Fruit fly (Drosophila melanogaster) whole organism, embryonic: Measurements from ENCODE around the gene ohgt.

Experiments
- ATbp ChIP-seq: fragments of 200-800 bp; sonication (Bioruptor generic); optimal IDR thresholded peaks from 2 replicates; lab custom pipeline; 2017; ENCODE audit warnings: missing biosample characterization, mild to moderate bottlenecking, missing genetic modification characterization, missing genetic modification reagents
- Blimp-1 ChIP-seq: fragments of 200-800 bp; sonication (Bioruptor generic); optimal IDR thresholded peaks from 3 replicates; lab custom pipeline; 2018; ENCODE audit warnings: missing biosample characterization, missing genetic modification characterization, mild to moderate bottlenecking, moderate library complexity, missing genetic modification reagents
- BtbVII ChIP-seq: fragments of 200-800 bp; sonication (Bioruptor generic); optimal IDR thresholded peaks from 3 replicates; lab custom pipeline; 2017; ENCODE audit warnings: missing biosample characterization, mild to moderate bottlenecking, missing genetic modification characterization
- C15 ChIP-seq: fragments of 200-800 bp; sonication (Bioruptor generic); IDR thresholded peaks from 3 replicates; pipeline ENCODE4 v1.3.6; 2022; ENCODE audit warnings: missing biosample characterization, missing genetic modification characterization
- CG10543 ChIP-seq: fragments of 200-800 bp; sonication (Bioruptor generic); optimal IDR thresholded peaks from 3 replicates; lab custom pipeline; 2017; ENCODE audit warnings: missing biosample characterization, mild to moderate bottlenecking, missing genetic modification characterization, moderate library complexity
- CG10654 ChIP-seq: fragments of 200-800 bp; sonication (Bioruptor generic); optimal IDR thresholded peaks from 2 replicates; lab custom pipeline; 2016; ENCODE audit warnings: missing biosample characterization, missing genetic modification characterization
- CG10959 ChIP-seq: fragments of 200-800 bp; sonication (Bioruptor generic); IDR thresholded peaks from 2 replicates; pipeline ENCODE4 v1.3.6; 2022; ENCODE audit warnings: missing biosample characterization, missing genetic modification characterization
- CG11456 ChIP-seq: fragments of 200-800 bp; sonication (Bioruptor generic); IDR thresholded peaks from 3 replicates; pipeline ENCODE4 v1.3.6; 2022; ENCODE audit warnings: missing biosample characterization, missing genetic modification characterization
- CG12299 ChIP-seq: fragments of 200-800 bp; sonication (Bioruptor generic); optimal IDR thresholded peaks from 2 replicates; lab custom pipeline; 2018; ENCODE audit warnings: missing biosample characterization, mild to moderate bottlenecking, missing genetic modification characterization
- CG12744 ChIP-seq: fragments of 200-800 bp; sonication (Bioruptor generic); optimal IDR thresholded peaks from 2 replicates; lab custom pipeline; 2016; ENCODE audit warnings: missing biosample characterization, missing genetic modification characterization
- CG15269 ChIP-seq: fragments of 200-800 bp; sonication (Bioruptor generic); optimal IDR thresholded peaks from 2 replicates; lab custom pipeline; 2018; ENCODE audit warnings: missing biosample characterization, mild to moderate bottlenecking, missing genetic modification characterization, moderate library complexity
- CG1602 ChIP-seq: fragments of 200-800 bp; sonication (Bioruptor generic); optimal IDR thresholded peaks from 3 replicates; lab custom pipeline; 2016; ENCODE audit warnings: missing biosample characterization, missing genetic modification characterization
- CG17568 ChIP-seq: fragments of 200-800 bp; sonication (Bioruptor generic); optimal IDR thresholded peaks from 2 replicates; lab custom pipeline; 2018; ENCODE audit warnings: missing biosample characterization, mild to moderate bottlenecking, missing genetic modification characterization, moderate library complexity
- CG18619 ChIP-seq: fragments of 200-800 bp; sonication (Bioruptor generic); optimal IDR thresholded peaks from 3 replicates; lab custom pipeline; 2017; ENCODE audit warnings: missing biosample characterization, mild to moderate bottlenecking, missing genetic modification characterization
- CG2678 ChIP-seq: fragments of 200-800 bp; sonication (Bioruptor generic); optimal IDR thresholded peaks from 3 replicates; lab custom pipeline; 2019; ENCODE audit warnings: missing biosample characterization, mild to moderate bottlenecking, missing genetic modification characterization, moderate library complexity
- CG5180 ChIP-seq: fragments of 200-800 bp; sonication (Bioruptor generic); optimal IDR thresholded peaks from 3 replicates; lab custom pipeline; 2017; ENCODE audit warnings: missing biosample characterization, missing genetic modification characterization, mild to moderate bottlenecking, moderate library complexity, missing genetic modification reagents
- CG5245 ChIP-seq: fragments of 200-800 bp; sonication (Bioruptor generic); optimal IDR thresholded peaks from 3 replicates; lab custom pipeline; 2016; ENCODE audit warnings: missing biosample characterization, missing genetic modification characterization
- CG6689 ChIP-seq: fragments of 200-800 bp; sonication (Bioruptor generic); IDR thresholded peaks from 2 replicates; pipeline ENCODE4 v1.3.6; 2022; ENCODE audit warnings: missing biosample characterization, missing genetic modification characterization
- CG6854 ChIP-seq: fragments of 200-800 bp; sonication (Bioruptor generic); optimal IDR thresholded peaks from 3 replicates; lab custom pipeline; 2017; ENCODE audit warnings: missing biosample characterization, mild to moderate bottlenecking, missing genetic modification characterization
- CG7928 ChIP-seq: fragments of 200-800 bp; sonication (Bioruptor generic); optimal IDR thresholded peaks from 2 replicates; lab custom pipeline; 2017; ENCODE audit warnings: missing biosample characterization, mild to moderate bottlenecking, missing genetic modification characterization
- CG8089 ChIP-seq: fragments of 200-800 bp; sonication (Bioruptor generic); optimal IDR thresholded peaks from 3 replicates; lab custom pipeline; 2016; ENCODE audit warnings: missing biosample characterization, missing genetic modification characterization
- CG8290 ChIP-seq, 3 experiments: fragments of 200-800 bp; sonication (Bioruptor generic); optimal IDR thresholded peaks; 2 replicates each; lab custom pipeline; 2016 to 2019; ENCODE audit warnings: missing biosample characterization in 3 of 3, missing genetic modification characterization in 3 of 3, mild to moderate bottlenecking in 2 of 3, moderate library complexity in 1 of 3
- CG8765 ChIP-seq: fragments of 200-800 bp; sonication (Bioruptor generic); IDR thresholded peaks from 2 replicates; pipeline ENCODE4 v1.3.6; 2022; ENCODE audit warnings: missing biosample characterization, missing genetic modification characterization
- CG9215 ChIP-seq: fragments of 200-800 bp; sonication (Bioruptor generic); IDR thresholded peaks from 2 replicates; pipeline ENCODE4 v1.3.6; 2022; ENCODE audit warnings: missing biosample characterization, missing genetic modification characterization
- Dref ChIP-seq: fragments of 200-800 bp; sonication (Bioruptor generic); IDR thresholded peaks from 2 replicates; pipeline ENCODE4 v1.3.6; 2022; ENCODE audit warnings: missing biosample characterization, missing genetic modification characterization
- Fer1 ChIP-seq: fragments of 200-800 bp; sonication (Bioruptor generic); optimal IDR thresholded peaks from 2 replicates; lab custom pipeline; 2017; ENCODE audit warnings: missing biosample characterization, mild to moderate bottlenecking, missing genetic modification characterization
- Gsc ChIP-seq: fragments of 200-800 bp; sonication (Bioruptor generic); IDR thresholded peaks from 2 replicates; pipeline ENCODE4 v1.3.6; 2022; ENCODE audit warnings: missing biosample characterization, missing genetic modification characterization
- Hand ChIP-seq: fragments of 200-800 bp; sonication (Bioruptor generic); optimal IDR thresholded peaks from 2 replicates; lab custom pipeline; 2017; ENCODE audit warnings: mild to moderate bottlenecking, missing biosample characterization, missing genetic modification reagents, missing genetic modification characterization
- Nf-YC ChIP-seq: fragments of 200-800 bp; optimal IDR thresholded peaks from 3 replicates; lab custom pipeline; 2019; ENCODE audit warnings: missing biosample characterization, mild to moderate bottlenecking, missing genetic modification characterization, moderate library complexity
- Oaz ChIP-seq: fragments of 200-800 bp; sonication (Bioruptor generic); IDR thresholded peaks from 2 replicates; pipeline ENCODE4 v1.3.6; 2022; ENCODE audit warnings: missing biosample characterization, missing genetic modification characterization
- Sry-β ChIP-seq: fragments of 200-800 bp; sonication (Bioruptor generic); optimal IDR thresholded peaks from 2 replicates; lab custom pipeline; 2018; ENCODE audit warnings: missing biosample characterization, mild to moderate bottlenecking, missing genetic modification characterization, moderate library complexity
- ap ChIP-seq: fragments of 200-800 bp; sonication (Bioruptor generic); IDR thresholded peaks from 2 replicates; pipeline ENCODE4 v1.3.6; 2022; ENCODE audit warnings: missing biosample characterization, missing genetic modification characterization
- br ChIP-seq: fragments of >200 bp; optimal IDR thresholded peaks from 2 replicates; lab custom pipeline; 2017
- crol ChIP-seq: fragments of 200-800 bp; sonication (Bioruptor generic); IDR thresholded peaks from 2 replicates; pipeline ENCODE4 v1.3.6; 2022; ENCODE audit warnings: missing biosample characterization, missing genetic modification characterization
- dysf ChIP-seq: fragments of 200-800 bp; sonication (Bioruptor generic); IDR thresholded peaks from 3 replicates; pipeline ENCODE4 v1.3.6; 2022; ENCODE audit warnings: missing biosample characterization, missing genetic modification characterization
- emc ChIP-seq: fragments of 200-800 bp; sonication (Bioruptor generic); optimal IDR thresholded peaks from 2 replicates; lab custom pipeline; 2016; ENCODE audit warnings: missing biosample characterization, missing genetic modification characterization
- exex ChIP-seq: fragments of 200-800 bp; sonication (Bioruptor generic); optimal IDR thresholded peaks from 4 replicates; lab custom pipeline; 2018; ENCODE audit warnings: missing biosample characterization, mild to moderate bottlenecking, missing genetic modification characterization, moderate library complexity
- gce ChIP-seq: fragments of 200-800 bp; sonication (Bioruptor generic); IDR thresholded peaks from 3 replicates; pipeline ENCODE4 v1.3.6; 2022; ENCODE audit warnings: missing biosample characterization, missing genetic modification characterization
- gem ChIP-seq: fragments of 200-800 bp; sonication (Bioruptor generic); optimal IDR thresholded peaks from 2 replicates; lab custom pipeline; 2019; ENCODE audit warnings: missing biosample characterization, mild to moderate bottlenecking, missing genetic modification characterization, moderate library complexity
- gsb ChIP-seq: fragments of 200-800 bp; sonication (Bioruptor generic); IDR thresholded peaks from 2 replicates; pipeline ENCODE4 v1.3.6; 2022; ENCODE audit warnings: missing biosample characterization, missing genetic modification characterization
- pum ChIP-seq: fragments of 200-800 bp; sonication (Bioruptor generic); optimal IDR thresholded peaks from 2 replicates; lab custom pipeline; 2016; ENCODE audit warnings: missing biosample characterization, missing genetic modification characterization
- ro ChIP-seq: fragments of 200-800 bp; sonication (Bioruptor generic); IDR thresholded peaks from 2 replicates; pipeline ENCODE4 v1.3.6; 2022; ENCODE audit warnings: missing biosample characterization, missing genetic modification characterization
- sc ChIP-seq, 3 experiments: fragments of >200 bp in 2 of 3; fragments of 200-800 bp in 1 of 3; sonication (Bioruptor generic) in 1 of 3; optimal IDR thresholded peaks; 2 replicates in 2 of 3; 3 replicates in 1 of 3; lab custom pipeline; 2017; ENCODE audit warnings: mild to moderate bottlenecking in 1 of 3, missing biosample characterization in 1 of 3, missing genetic modification characterization in 1 of 3, missing genetic modification reagents in 1 of 3
- slou ChIP-seq: fragments of 200-800 bp; sonication (Bioruptor generic); optimal IDR thresholded peaks from 3 replicates; lab custom pipeline; 2016; ENCODE audit warnings: missing biosample characterization, missing genetic modification characterization
- sna ChIP-seq: fragments of 200-800 bp; sonication (Bioruptor generic); IDR thresholded peaks from 2 replicates; pipeline ENCODE4 v1.3.6; 2022; ENCODE audit warnings: missing biosample characterization, missing genetic modification characterization; ENCODE audit not compliant: partially characterized antibody
- tin ChIP-seq: fragments of 200-800 bp; sonication (Bioruptor generic); optimal IDR thresholded peaks from 3 replicates; lab custom pipeline; 2016; ENCODE audit warnings: missing biosample characterization, missing genetic modification characterization
- tx ChIP-seq: fragments of 200-800 bp; sonication (Bioruptor generic); optimal IDR thresholded peaks from 2 replicates; lab custom pipeline; 2016; ENCODE audit warnings: missing biosample characterization, missing genetic modification characterization
- vnd ChIP-seq: fragments of 200-800 bp; sonication (Bioruptor generic); IDR thresholded peaks from 3 replicates; pipeline ENCODE4 v1.3.6; 2022; ENCODE audit warnings: missing biosample characterization, missing genetic modification characterization; ENCODE audit not compliant: partially characterized antibody
- vvl ChIP-seq: fragments of 200-800 bp; sonication (Bioruptor generic); IDR thresholded peaks from 2 replicates; pipeline ENCODE4 v1.3.6; 2022; ENCODE audit warnings: missing biosample characterization, missing genetic modification characterization
- zfh1 ChIP-seq: fragments of 200-800 bp; sonication (Bioruptor generic); IDR thresholded peaks from 3 replicates; pipeline ENCODE4 v1.3.6; 2022; ENCODE audit warnings: missing biosample characterization, missing genetic modification characterization

ohgt gene

DNA sequence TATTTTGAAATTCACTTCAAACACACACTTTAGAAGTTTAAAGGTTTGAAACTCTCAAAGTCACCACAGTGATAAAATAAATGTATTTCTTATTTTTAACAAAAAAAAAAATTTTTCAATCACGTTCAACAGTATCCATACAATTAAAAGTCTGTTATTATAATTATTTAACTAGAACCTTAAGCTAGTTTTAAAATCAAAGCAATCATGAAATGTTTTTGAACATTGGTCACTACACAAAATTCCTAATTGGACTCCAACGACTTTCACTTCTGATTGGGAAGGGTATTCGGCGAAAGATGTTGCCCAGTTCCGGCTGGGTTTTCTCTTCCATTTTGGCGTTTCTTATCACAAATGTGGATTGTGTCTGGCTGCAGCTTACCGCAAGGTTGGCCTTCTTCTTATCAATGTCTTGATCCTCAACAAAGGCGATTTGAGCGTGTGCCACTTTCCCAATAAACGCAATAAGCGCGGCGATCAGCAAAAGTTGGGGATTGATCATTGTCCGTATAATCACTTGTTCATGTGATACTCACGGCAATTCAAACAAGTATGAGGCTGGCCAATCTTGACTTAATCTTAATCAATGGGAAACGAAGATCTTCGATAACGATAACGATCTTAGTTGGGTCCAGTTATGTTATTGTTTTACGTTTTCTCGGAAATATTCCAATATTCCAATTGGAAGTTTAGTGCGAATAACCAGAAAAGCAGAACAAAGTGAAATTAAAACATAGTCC is 794 bp upstream of the ohgt start (continued):
- TF ChIP-seq CG8089 = no peak
- no peak for TF ChIP-seq br (lab: Kevin White, UChicago)
- peak; percentile 51 for TF ChIP-seq CG18619 (GFP tag; lab: Kevin White, UChicago)
- no peak for TF ChIP-seq CG6854
- no peak for TF ChIP-seq vvl
- TF ChIP-seq CG2678 (tag; lab: Kevin White, UChicago) = peak; percentile 75
- TF ChIP-seq Blimp-1 = peak; percentile 56
- TF ChIP-seq ATbp (GFP tag; lab: Kevin White, UChicago) = peak; percentile 50
- TF ChIP-seq sc (optimal IDR thresholded peaks at IDR 0.05; lab: Kevin White, UChicago) = no peak
- no peak for TF ChIP-seq sc (GFP tag; optimal IDR thresholded peaks at IDR 0.05; lab: Kevin White, UChicago)
- TF ChIP-seq CG8290 (GFP tag; optimal IDR thresholded peaks at IDR 0.05; lab: Kevin White, UChicago) = no peak
- TF ChIP-seq CG8290 (tag; optimal IDR thresholded peaks at IDR 0.05; lab: Kevin White, UChicago) = no peak
- no peak for TF ChIP-seq crol
- no peak for TF ChIP-seq sna
- TF ChIP-seq gsb (GFP tag; lab: Robert Waterston, UW) = no peak
- no peak for TF ChIP-seq ap (GFP tag; lab: Robert Waterston, UW)
- no peak for TF ChIP-seq CG12744 (GFP tag; lab: Kevin White, UChicago)
- 0 out of 2 replicates have a peak, but pooled peaks have one; percentile 22 for TF ChIP-seq CG6689 (GFP tag; lab: Robert Waterston, UW)
- TF ChIP-seq CG9215 (GFP tag; lab: Robert Waterston, UW) = no peak
- TF ChIP-seq gem = no peak
- TF ChIP-seq Sry-β = no peak
- no peak for TF ChIP-seq tin (GFP tag; lab: Kevin White, UChicago)
- peak; percentile 45 for TF ChIP-seq Fer1 (GFP tag; lab: Kevin White, UChicago)
- no peak for TF ChIP-seq CG8765 (GFP tag; lab: Robert Waterston, UW)
- TF ChIP-seq CG15269 (tag; lab: Kevin White, UChicago) = peak; percentile 64
- TF ChIP-seq CG12299 (tag; lab: Kevin White, UChicago) = no peak
- no peak for TF ChIP-seq vnd (GFP tag; lab: Robert Waterston, UW)
- no peak for TF ChIP-seq Dref (GFP tag; lab: Robert Waterston, UW)
- no peak for TF ChIP-seq Nf-YC (tag; lab: Kevin White, UChicago)
- no peak for TF ChIP-seq zfh1 (GFP tag; lab: Robert Waterston, UW)
- TF ChIP-seq Gsc (GFP tag; lab: Robert Waterston, UW) = no peak
- no peak for TF ChIP-seq C15 (GFP tag; lab: Robert Waterston, UW)
- no peak for TF ChIP-seq exex (tag; lab: Kevin White, UChicago)
- TF ChIP-seq gce (GFP tag; lab: Robert Waterston, UW) = no peak
- no peak for TF ChIP-seq Hand (GFP tag; lab: Kevin White, UChicago)
- no peak for TF ChIP-seq CG10959 (GFP tag; lab: Robert Waterston, UW)
- TF ChIP-seq CG7928 (GFP tag; lab: Kevin White, UChicago) = no peak
- TF ChIP-seq dysf (GFP tag; lab: Robert Waterston, UW) = 0 out of 3 replicates have a peak, but pooled peaks have one; percentile 36
- no peak for TF ChIP-seq CG10654
- TF ChIP-seq CG10543 = peak; percentile 6
- TF ChIP-seq tx = no peak
- TF ChIP-seq CG5180 = peak; percentile 22
- no peak for TF ChIP-seq emc
- no peak for TF ChIP-seq CG5245 (GFP tag; lab: Kevin White, UChicago)
- TF ChIP-seq Oaz (GFP tag; lab: Robert Waterston, UW) = no peak
- TF ChIP-seq CG11456 (GFP tag; lab: Robert Waterston, UW) = no peak
- TF ChIP-seq ro (GFP tag; lab: Robert Waterston, UW) = no peak
- TF ChIP-seq CG17568 (GFP tag; lab: Kevin White, UChicago) = no peak
- no peak for TF ChIP-seq slou
- TF ChIP-seq CG1602 (GFP tag; lab: Kevin White, UChicago) = peak; percentile 11
- peak; percentile 19 for TF ChIP-seq BtbVII (GFP tag; lab: Kevin White, UChicago)
- TF ChIP-seq pum = no peak
